Fruit fly (Drosophila melanogaster) Kc167 (cell line): ENCODE measurements around the gene Cad96Cb.

ENCODE experiments used
- psq ChIP-seq: fragments of >200 bp; optimal IDR thresholded peaks from 2 replicates; lab custom pipeline; 2017; ENCODE audit warnings: missing external identifiers
- ttk ChIP-seq: sonication (Bioruptor generic); optimal IDR thresholded peaks from 2 replicates; lab custom pipeline; 2017; ENCODE audit warnings: missing external identifiers

DNA sequence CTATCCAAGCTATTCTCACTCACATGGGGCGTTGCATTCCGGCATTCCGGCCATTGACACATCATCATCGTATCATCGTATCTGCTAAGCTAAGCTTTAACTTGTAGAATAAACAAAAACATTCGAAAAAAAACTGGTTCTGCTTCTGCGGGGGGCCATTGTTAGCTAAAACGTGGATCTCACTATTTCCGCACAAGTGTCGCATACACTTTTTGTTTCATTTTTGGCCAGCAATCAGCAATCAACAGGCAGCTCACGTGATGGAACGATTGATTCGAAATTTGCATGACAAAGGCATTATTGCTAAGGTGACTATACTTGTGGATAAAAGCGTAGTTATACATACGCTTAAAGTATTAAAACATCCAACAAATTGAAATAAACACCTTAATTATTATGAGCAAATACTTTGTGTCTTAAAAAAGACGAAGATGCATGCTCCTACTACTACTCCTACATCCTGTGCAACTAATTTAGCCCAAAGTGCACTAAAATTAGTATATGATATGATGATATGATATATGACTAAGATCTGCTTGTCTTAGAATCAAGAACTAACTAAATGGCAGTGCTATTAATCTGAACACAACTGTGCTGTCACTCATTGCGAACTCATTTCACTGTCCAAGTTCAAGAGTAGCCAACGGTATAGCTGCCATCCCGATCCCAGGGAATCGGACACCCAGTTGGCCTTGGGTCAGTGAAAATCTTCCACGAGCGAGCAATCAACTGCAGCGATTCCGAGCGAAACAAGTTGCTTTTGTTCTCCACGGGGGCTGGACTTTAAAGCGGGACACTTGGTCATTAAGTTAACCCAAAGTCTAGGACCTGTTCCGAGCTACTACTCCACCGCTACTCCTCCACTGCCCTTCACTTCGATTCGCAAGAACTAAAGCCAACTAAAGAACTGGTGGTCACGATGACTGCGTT lies 6.9 kb upstream of the Cad96Cb start:
- no peak for TF ChIP-seq psq
- no peak for TF ChIP-seq ttk
